Fruit fly (Drosophila melanogaster): ENCODE measurements around the gene Psa.

dm6 chr3L:1488592-1489183 is 14.0 kb upstream of the Psa start:
- peak; percentile 26 for TF ChIP-seq Pif1B (GFP tag; optimal IDR thresholded peaks at IDR 0.05)
- peak; percentile 92 for TF ChIP-seq EcR (GFP tag; optimal IDR thresholded peaks at IDR 0.05)
- TF ChIP-seq Snoo (tag; optimal IDR thresholded peaks at IDR 0.05): peak; percentile 9
- no peak for TF ChIP-seq CG8301 (tag; optimal IDR thresholded peaks at IDR 0.05)
